Fruit fly (Drosophila melanogaster): ENCODE measurements at regions not wholly inside any gene's neighbourhood (a gene's known extent, or its start where the extent isn't known, plus 50 kb on each side); places are given as distances from the start of the nearest gene placed in this dataset.

- no peak for TF ChIP-seq C15 (GFP tag; IDR thresholded peaks at IDR 0.05)
- no peak for TF ChIP-seq Atf3 (GFP tag; optimal IDR thresholded peaks at IDR 0.05)
- no peak for TF ChIP-seq Mad (GFP tag; optimal IDR thresholded peaks at IDR 0.05)
- TF ChIP-seq BtbVII (GFP tag; optimal IDR thresholded peaks at IDR 0.05), result no peak
- TF ChIP-seq gro (GFP tag; optimal IDR thresholded peaks at IDR 0.05), result no peak
- peak in 1 of 3 experiments; percentile 65 for TF ChIP-seq Stat92E (GFP tag; optimal IDR thresholded peaks at IDR 0.05)
- peak in 1 of 3 experiments; percentile 65 for TF ChIP-seq lola (GFP tag; optimal IDR thresholded peaks at IDR 0.05)
- TF ChIP-seq TFAM (GFP tag; optimal IDR thresholded peaks at IDR 0.05), result no peak
- no peak for TF ChIP-seq disco-r (GFP tag; optimal IDR thresholded peaks at IDR 0.05)
- TF ChIP-seq CG5180 (GFP tag; optimal IDR thresholded peaks at IDR 0.05), result no peak
- no peak for TF ChIP-seq CG6813 (GFP tag; optimal IDR thresholded peaks at IDR 0.05)
- peak; percentile 18 for TF ChIP-seq Asciz (GFP tag; optimal IDR thresholded peaks at IDR 0.05)
- TF ChIP-seq zfh1 (GFP tag; IDR thresholded peaks at IDR 0.05), result peak; percentile 34; the same call in 1 of the 3 replicates
- TF ChIP-seq CG13894 (tag; optimal IDR thresholded peaks at IDR 0.05), result no peak
- peak; percentile 39 for TF ChIP-seq CG4820 (GFP tag; optimal IDR thresholded peaks at IDR 0.05)
- TF ChIP-seq ems (GFP tag; optimal IDR thresholded peaks at IDR 0.05), result peak; percentile 10
- no peak for TF ChIP-seq Dfd (GFP tag; optimal IDR thresholded peaks at IDR 0.05)
- TF ChIP-seq CG12769 (tag; optimal IDR thresholded peaks at IDR 0.05), result no peak
- no peak for TF ChIP-seq ro (GFP tag; IDR thresholded peaks at IDR 0.05)
- TF ChIP-seq vvl (GFP tag; IDR thresholded peaks at IDR 0.05), result peak; percentile 72
- no peak for TF ChIP-seq CG16813 (GFP tag; IDR thresholded peaks at IDR 0.05; ENCODE audit: partially characterized antibody)
- TF ChIP-seq trem (tag; optimal IDR thresholded peaks at IDR 0.05), result peak; percentile 28
- TF ChIP-seq crc (GFP tag; optimal IDR thresholded peaks at IDR 0.05), result no peak
- no peak for TF ChIP-seq HLH54F (GFP tag; optimal IDR thresholded peaks at IDR 0.05)
- TF ChIP-seq usp (GFP tag; optimal IDR thresholded peaks at IDR 0.05), result no peak
- TF ChIP-seq sna (GFP tag; IDR thresholded peaks at IDR 0.05; ENCODE audit: partially characterized antibody), result no peak
- TF ChIP-seq toy (GFP tag; IDR thresholded peaks at IDR 0.05), result no peak
- peak; percentile 16 for TF ChIP-seq CG1233 (GFP tag; optimal IDR thresholded peaks at IDR 0.05)
- no peak for TF ChIP-seq CG14860 (GFP tag; IDR thresholded peaks at IDR 0.05; ENCODE audit: partially characterized antibody)
- TF ChIP-seq CG6254 (GFP tag; optimal IDR thresholded peaks at IDR 0.05), result peak; percentile 41
- no peak for TF ChIP-seq prd (optimal IDR thresholded peaks at IDR 0.05)
- TF ChIP-seq prd (GFP tag; IDR thresholded peaks at IDR 0.05), result peak; percentile 77
- TF ChIP-seq Scr (GFP tag; IDR thresholded peaks at IDR 0.05; ENCODE audit: partially characterized antibody), result no peak
- TF ChIP-seq ara (GFP tag; IDR thresholded peaks at IDR 0.05), result peak; percentile 61
- TF ChIP-seq bigmax (GFP tag; optimal IDR thresholded peaks at IDR 0.05), result no peak
- TF ChIP-seq Doc2 (GFP tag; IDR thresholded peaks at IDR 0.05), result no peak
- no peak for TF ChIP-seq seq (GFP tag; IDR thresholded peaks at IDR 0.05)
- no peak for TF ChIP-seq CG9876 (GFP tag; optimal IDR thresholded peaks at IDR 0.05)
- peak; percentile 74 for TF ChIP-seq gem (tag; optimal IDR thresholded peaks at IDR 0.05)
- TF ChIP-seq CG15514 (GFP tag; optimal IDR thresholded peaks at IDR 0.05), result no peak
- no peak for TF ChIP-seq CG32532 (GFP tag; IDR thresholded peaks at IDR 0.05)
- TF ChIP-seq CG4424 (GFP tag; optimal IDR thresholded peaks at IDR 0.05), result peak; percentile 49
- no peak for TF ChIP-seq gcm2 (GFP tag; optimal IDR thresholded peaks at IDR 0.05)
- no peak for TF ChIP-seq kay (GFP tag; optimal IDR thresholded peaks at IDR 0.05)
- TF ChIP-seq bbx (GFP tag; IDR thresholded peaks at IDR 0.05; ENCODE audit: partially characterized antibody), result no peak
- TF ChIP-seq chinmo (GFP tag; IDR thresholded peaks at IDR 0.05; ENCODE audit: partially characterized antibody), result no peak
- TF ChIP-seq kni (GFP tag; optimal IDR thresholded peaks at IDR 0.05), result no peak
- peak; percentile 1 for TF ChIP-seq NfI (GFP tag; optimal IDR thresholded peaks at IDR 0.05)
- no peak for TF ChIP-seq sima (GFP tag; optimal IDR thresholded peaks at IDR 0.05)
- TF ChIP-seq Atf6 (GFP tag; IDR thresholded peaks at IDR 0.05), result no peak
- TF ChIP-seq mld (GFP tag; IDR thresholded peaks at IDR 0.05; ENCODE audit: partially characterized antibody), result no peak
Observed at dm6 chr3L:10350715-10351114, 61.9 kb upstream of the CG12362 start (continued).
